Fruit fly (Drosophila melanogaster) whole organism, prepupa: ENCODE data around the gene CG4822.

Experiments
- Blimp-1 ChIP-seq: fragments of 200-800 bp; sonication (Bioruptor generic); optimal IDR thresholded peaks from 3 replicates; lab custom pipeline; 2017; ENCODE audit warnings: missing biosample characterization, missing genetic modification characterization, mild to moderate bottlenecking, moderate library complexity, missing genetic modification reagents
- CG4318 ChIP-seq: fragments of 200-800 bp; sonication (Bioruptor generic); optimal IDR thresholded peaks from 3 replicates; lab custom pipeline; 2017; ENCODE audit warnings: missing biosample characterization, mild to moderate bottlenecking, missing genetic modification characterization
- CG6854 ChIP-seq: fragments of 200-800 bp; sonication (Bioruptor generic); optimal IDR thresholded peaks from 2 replicates; lab custom pipeline; 2017; ENCODE audit warnings: missing biosample characterization, mild to moderate bottlenecking, missing genetic modification characterization
- Hr39 ChIP-seq: fragments of 200-800 bp; sonication (Bioruptor generic); optimal IDR thresholded peaks from 2 replicates; lab custom pipeline; 2016; ENCODE audit warnings: missing biosample characterization, missing genetic modification characterization
- Sox102F ChIP-seq: fragments of 200-800 bp; sonication (Bioruptor generic); optimal IDR thresholded peaks from 2 replicates; lab custom pipeline; 2016; ENCODE audit warnings: missing biosample characterization, mild to moderate bottlenecking, missing genetic modification characterization
- Sox14 ChIP-seq: fragments of 200-800 bp; sonication (Bioruptor generic); optimal IDR thresholded peaks from 3 replicates; lab custom pipeline; 2016; ENCODE audit warnings: missing biosample characterization, missing genetic modification characterization
- dsx ChIP-seq: fragments of 200-800 bp; optimal IDR thresholded peaks from 3 replicates; lab custom pipeline; 2019; ENCODE audit warnings: missing biosample characterization, mild to moderate bottlenecking, missing genetic modification characterization, moderate library complexity; ENCODE audit not compliant: poor library complexity, severe bottlenecking
- lz ChIP-seq: fragments of 200-800 bp; sonication (Bioruptor generic); optimal IDR thresholded peaks from 3 replicates; lab custom pipeline; 2016; ENCODE audit warnings: missing biosample characterization, missing genetic modification characterization
- spab ChIP-seq: fragments of 200-800 bp; sonication (Bioruptor generic); optimal IDR thresholded peaks from 2 replicates; lab custom pipeline; 2017; ENCODE audit warnings: missing biosample characterization, mild to moderate bottlenecking, missing genetic modification characterization, missing genetic modification reagents

DNA sequence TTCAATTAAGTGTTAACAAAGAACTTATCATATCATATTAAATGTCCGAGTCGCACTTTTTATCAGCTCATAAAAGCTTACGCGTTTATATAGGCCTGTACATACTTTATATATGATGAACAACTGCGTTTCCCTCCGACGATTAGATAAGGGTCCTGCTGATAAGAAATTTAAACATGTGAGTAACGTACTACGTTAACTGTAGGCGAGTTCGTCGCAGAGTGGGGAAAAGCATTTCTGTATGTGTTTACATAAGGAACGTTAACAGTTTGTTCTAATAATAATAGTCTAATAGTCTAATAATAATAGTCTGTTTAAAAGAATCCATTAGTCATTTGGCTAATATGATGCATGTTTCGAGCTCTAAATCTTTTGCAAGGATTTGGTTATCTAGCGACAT lies 48.8 kb upstream of the CG4822 start:
- TF ChIP-seq spab (GFP tag; lab: Kevin White, UChicago) = no peak
- TF ChIP-seq CG4318 (GFP tag; lab: Kevin White, UChicago) = no peak
- no peak for TF ChIP-seq lz (GFP tag; lab: Kevin White, UChicago)
- no peak for TF ChIP-seq CG6854
- no peak for TF ChIP-seq Sox14
- TF ChIP-seq dsx (GFP tag; lab: Kevin White, UChicago) = no peak
- TF ChIP-seq Hr39 (GFP tag; lab: Kevin White, UChicago) = no peak
- TF ChIP-seq Blimp-1 (GFP tag; lab: Kevin White, UChicago) = no peak
- no peak for TF ChIP-seq Sox102F (GFP tag; lab: Kevin White, UChicago)
